Fruit fly (Drosophila melanogaster): Measurements from ENCODE around the gene Hrb98DE.

dm6 chr3R:28590462-28590861 lies 9.2 kb upstream of the Hrb98DE start:
- TF ChIP-seq h (optimal IDR thresholded peaks at IDR 0.05) (no peak), psq (optimal IDR thresholded peaks at IDR 0.05) (no peak), insv (optimal IDR thresholded peaks at IDR 0.05) (no peak), ttk (optimal IDR thresholded peaks at IDR 0.05) (no peak), Myc (optimal IDR thresholded peaks at IDR 0.05) (no peak), Sin3A (optimal IDR thresholded peaks at IDR 0.05) (no peak)
